Worm (Caenorhabditis elegans) whole organism, L3 larva: Measurements from ENCODE around the gene srlf-16.

Source experiments
- R02D3.7 ChIP-seq: fragments of 150-350 bp; optimal IDR thresholded peaks from 2 replicates; lab custom pipeline; 2014; ENCODE audit warnings: missing biosample characterization, missing genetic modification characterization
- ZK546.5 ChIP-seq: sonication (generic microtip); optimal IDR thresholded peaks from 2 replicates; lab custom pipeline; 2017; ENCODE audit warnings: missing biosample characterization, missing genetic modification characterization
- aly-2 ChIP-seq: fragments of 150-350 bp; optimal IDR thresholded peaks from 2 replicates; lab custom pipeline; 2014; ENCODE audit warnings: missing biosample characterization, missing genetic modification characterization
- ama-1 ChIP-seq: fragments of 150-350 bp; optimal IDR thresholded peaks from 2 replicates; lab custom pipeline; 2018
- ceh-16 ChIP-seq: sonication (generic microtip); optimal IDR thresholded peaks from 2 replicates; lab custom pipeline; 2017; ENCODE audit warnings: missing biosample characterization, missing genetic modification characterization
- ceh-28 ChIP-seq: fragments of 150-350 bp; optimal IDR thresholded peaks from 2 replicates; lab custom pipeline; 2014; ENCODE audit warnings: missing biosample characterization, missing genetic modification reagents, missing genetic modification characterization
- daf-12 ChIP-seq: fragments of 150-350 bp; optimal IDR thresholded peaks from 2 replicates; lab custom pipeline; 2014; ENCODE audit warnings: missing biosample characterization, missing genetic modification reagents, missing genetic modification characterization
- egl-5 ChIP-seq: fragments of 150-350 bp; optimal IDR thresholded peaks from 2 replicates; lab custom pipeline; 2017; ENCODE audit warnings: missing biosample characterization, missing genetic modification reagents, missing genetic modification characterization, inconsistent platforms
- elt-1 ChIP-seq: fragments of 150-350 bp; optimal IDR thresholded peaks from 2 replicates; lab custom pipeline; 2014; ENCODE audit warnings: missing biosample characterization, missing genetic modification characterization
- elt-2 ChIP-seq: sonication (generic microtip); optimal IDR thresholded peaks from 2 replicates; lab custom pipeline; 2016; ENCODE audit warnings: missing genetic modification reagents, mild to moderate bottlenecking, missing genetic modification characterization, missing compliant biosample characterization
- elt-3 ChIP-seq, 3 experiments: fragments of 150-350 bp in 1 of 3; sonication (generic microtip) in 2 of 3; optimal IDR thresholded peaks; 2 replicates in 2 of 3; 4 replicates in 1 of 3; lab custom pipeline; 2014 to 2017; ENCODE audit warnings: missing biosample characterization in 3 of 3, missing genetic modification characterization in 3 of 3
- eor-1 ChIP-seq, 2 experiments: fragments of 150-350 bp; optimal IDR thresholded peaks; 2 replicates each; lab custom pipeline; 2014 to 2018; ENCODE audit warnings: missing biosample characterization in 2 of 2, missing genetic modification characterization in 2 of 2
- fkh-10 ChIP-seq: sonication (generic microtip); optimal IDR thresholded peaks from 2 replicates; lab custom pipeline; 2017; ENCODE audit warnings: missing biosample characterization, missing genetic modification reagents, missing genetic modification characterization
- fkh-2 ChIP-seq: fragments of 150-350 bp; optimal IDR thresholded peaks from 2 replicates; lab custom pipeline; 2014; ENCODE audit warnings: missing biosample characterization, missing genetic modification reagents, missing genetic modification characterization
- fos-1 ChIP-seq: fragments of 150-350 bp; optimal IDR thresholded peaks from 2 replicates; lab custom pipeline; 2014; ENCODE audit warnings: missing biosample characterization, missing genetic modification characterization
- jun-1 ChIP-seq: fragments of 150-350 bp; optimal IDR thresholded peaks from 2 replicates; lab custom pipeline; 2014; ENCODE audit warnings: missing biosample characterization, missing genetic modification reagents, missing genetic modification characterization
- lsy-12 ChIP-seq: sonication (generic microtip); optimal IDR thresholded peaks from 2 replicates; lab custom pipeline; 2016; ENCODE audit warnings: mild to moderate bottlenecking, missing genetic modification characterization, missing compliant biosample characterization
- mml-1 ChIP-seq: fragments of 150-350 bp; sonication (generic microtip); optimal IDR thresholded peaks from 3 replicates; lab custom pipeline; 2014; ENCODE audit warnings: missing biosample characterization, missing genetic modification characterization
- nfya-1 ChIP-seq: sonication (generic microtip); optimal IDR thresholded peaks from 2 replicates; lab custom pipeline; 2017; ENCODE audit warnings: missing genetic modification characterization, mild to moderate bottlenecking, missing compliant biosample characterization, antibody characterized with exemption, moderate library complexity; ENCODE audit not compliant: insufficient read depth
- nhr-12 ChIP-seq: fragments of 150-350 bp; optimal IDR thresholded peaks from 2 replicates; lab custom pipeline; 2014; ENCODE audit warnings: missing biosample characterization, missing genetic modification characterization
- nhr-23 ChIP-seq: fragments of 150-350 bp; optimal IDR thresholded peaks from 2 replicates; lab custom pipeline; 2014; ENCODE audit warnings: missing biosample characterization, missing genetic modification reagents, missing genetic modification characterization
- nhr-25 ChIP-seq: sonication (generic microtip); optimal IDR thresholded peaks from 2 replicates; lab custom pipeline; 2017; ENCODE audit warnings: missing biosample characterization, missing genetic modification characterization
- nhr-43 ChIP-seq: sonication (generic microtip); optimal IDR thresholded peaks from 2 replicates; lab custom pipeline; 2016; ENCODE audit warnings: mild to moderate bottlenecking, missing genetic modification characterization, missing compliant biosample characterization; ENCODE audit not compliant: poor library complexity, severe bottlenecking
- nhr-76 ChIP-seq: fragments of 150-350 bp; sonication (generic microtip); optimal IDR thresholded peaks from 5 replicates; lab custom pipeline; 2014; ENCODE audit warnings: missing biosample characterization, missing genetic modification characterization
- nhr-77 ChIP-seq: fragments of 150-350 bp; optimal IDR thresholded peaks from 2 replicates; lab custom pipeline; 2014; ENCODE audit warnings: missing biosample characterization, missing genetic modification characterization
- pha-4 ChIP-seq: fragments of 150-350 bp; optimal IDR thresholded peaks from 2 replicates; lab custom pipeline; 2014; ENCODE audit warnings: missing biosample characterization, missing genetic modification reagents, missing genetic modification characterization
- sea-2 ChIP-seq: fragments of 150-350 bp; sonication (generic microtip); optimal IDR thresholded peaks from 4 replicates; lab custom pipeline; 2014; ENCODE audit warnings: missing biosample characterization, missing genetic modification reagents, missing genetic modification characterization
- snpc-4 ChIP-seq: fragments of 150-350 bp; optimal IDR thresholded peaks from 2 replicates; lab custom pipeline; 2014; ENCODE audit warnings: missing biosample characterization, missing genetic modification characterization
- tbx-2 ChIP-seq: sonication (generic microtip); optimal IDR thresholded peaks from 2 replicates; lab custom pipeline; 2016; ENCODE audit warnings: mild to moderate bottlenecking, missing genetic modification characterization, missing compliant biosample characterization
- unc-62 ChIP-seq: fragments of 150-350 bp; sonication (generic microtip); optimal IDR thresholded peaks from 4 replicates; lab custom pipeline; 2014; ENCODE audit warnings: missing biosample characterization, missing genetic modification reagents, missing genetic modification characterization
- zag-1 ChIP-seq: fragments of 150-350 bp; optimal IDR thresholded peaks from 2 replicates; lab custom pipeline; 2014; ENCODE audit warnings: missing biosample characterization, missing genetic modification characterization

Gene srlf-16

ce11 chrV:8130812-8131211, 26.2 kb downstream of the srlf-16 start:
- TF ChIP-seq zag-1 (tag; lab: Kevin White, UChicago) (no peak), ama-1 (no peak), jun-1 (tag; lab: Kevin White, UChicago) (no peak), sea-2 (GFP tag; lab: Kevin White, UChicago) (no peak), fkh-2 (tag; lab: Kevin White, UChicago) (no peak), nfya-1 (tag; lab: Kevin White, UChicago) (no peak), nhr-25 (tag; lab: Kevin White, UChicago) (no peak), nhr-43 (tag; lab: Kevin White, UChicago) (no peak), elt-1 (tag; lab: Kevin White, UChicago) (no peak), elt-2 (tag; lab: Kevin White, UChicago) (no peak), eor-1 (tag; optimal IDR thresholded peaks at IDR 0.05; lab: Kevin White, UChicago) (no peak), aly-2 (tag; lab: Kevin White, UChicago) (no peak), ceh-16 (tag; lab: Kevin White, UChicago) (no peak), nhr-12 (no peak), pha-4 (tag; lab: Kevin White, UChicago) (no peak), unc-62 (GFP tag; lab: Kevin White, UChicago) (no peak)

DNA sequence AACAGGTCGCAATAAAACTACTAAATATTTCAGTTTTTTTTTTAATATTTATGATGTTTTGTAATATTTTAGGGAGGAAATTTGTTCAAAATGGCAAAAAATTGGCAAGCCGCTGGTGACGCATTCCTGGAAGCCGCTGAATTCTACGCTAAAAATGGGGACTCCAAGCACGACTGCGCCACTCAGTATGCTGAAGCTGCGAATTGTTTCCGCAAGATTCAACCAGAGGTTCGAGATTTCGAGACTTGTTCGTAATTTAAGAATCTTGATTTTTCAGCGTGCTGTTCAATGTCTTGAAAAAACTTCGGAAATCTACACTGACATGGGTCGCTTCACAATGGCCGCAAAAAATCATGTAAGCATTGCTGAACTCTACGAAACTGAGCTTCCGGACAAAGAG, 27.1 kb downstream of the srlf-16 start:
- no peak for TF ChIP-seq tbx-2 (tag; lab: Kevin White, UChicago)
- TF ChIP-seq ama-1, result peak; percentile 65
- TF ChIP-seq elt-3 (tag; optimal IDR thresholded peaks at IDR 0.05; lab: Kevin White, UChicago), result no peak
- TF ChIP-seq zag-1 (tag; lab: Kevin White, UChicago), result no peak

DNA sequence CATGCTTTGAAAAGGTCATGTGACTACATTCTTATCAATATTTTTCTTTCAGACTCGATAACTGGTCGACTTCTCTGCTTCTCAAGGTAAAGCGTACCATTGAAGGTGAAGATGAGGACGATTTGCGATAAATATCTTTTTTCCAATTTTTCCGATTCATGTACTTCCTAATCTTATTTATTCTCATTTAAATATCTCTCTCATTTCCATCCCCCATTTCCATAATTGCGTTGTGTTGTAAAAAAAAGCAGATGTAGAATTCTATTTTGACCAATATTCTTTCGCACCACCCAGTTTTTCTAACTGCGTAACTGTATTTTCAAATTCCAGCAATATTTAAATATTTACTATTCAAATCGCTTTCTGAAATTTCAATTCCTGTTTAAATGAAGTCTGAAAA, 28.4 kb downstream of the srlf-16 start, which contains the start of gene D1014.4:
Gene D1014.4 (plus strand): TSS at position 301 of the 400 bp plus-strand sequence.
- TF ChIP-seq elt-2 (tag; lab: Kevin White, UChicago) (peak; percentile 34), fkh-10 (no peak)
- TF ChIP-seq, all 47 proteins: peak for 1

DNA sequence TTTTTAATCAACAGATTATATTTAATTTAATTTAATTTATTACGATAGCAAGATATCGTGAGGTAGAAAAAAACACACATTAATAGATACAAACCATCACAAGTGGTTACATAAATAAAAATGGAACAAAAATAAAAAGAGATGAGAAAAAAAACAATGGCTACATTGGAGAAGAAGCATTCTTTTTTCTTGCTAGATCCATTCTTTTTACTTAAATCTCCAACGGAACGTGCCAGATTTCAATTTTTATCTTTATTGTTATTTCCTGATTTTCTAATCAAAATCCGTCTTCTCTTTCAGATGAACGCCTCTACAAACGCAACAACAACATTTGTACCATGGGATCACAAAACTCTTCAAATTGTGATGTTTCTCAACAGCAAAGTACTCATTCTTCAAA, 39.0 kb downstream of the srlf-16 start, which contains the start of gene D1014.2:
Gene D1014.2 (plus strand): TSS at position 301 of the 400 bp plus-strand sequence.
- TF ChIP-seq ceh-28 (no peak), nhr-12 (no peak), nfya-1 (tag; lab: Kevin White, UChicago) (no peak), fos-1 (tag; lab: Kevin White, UChicago) (no peak)

DNA sequence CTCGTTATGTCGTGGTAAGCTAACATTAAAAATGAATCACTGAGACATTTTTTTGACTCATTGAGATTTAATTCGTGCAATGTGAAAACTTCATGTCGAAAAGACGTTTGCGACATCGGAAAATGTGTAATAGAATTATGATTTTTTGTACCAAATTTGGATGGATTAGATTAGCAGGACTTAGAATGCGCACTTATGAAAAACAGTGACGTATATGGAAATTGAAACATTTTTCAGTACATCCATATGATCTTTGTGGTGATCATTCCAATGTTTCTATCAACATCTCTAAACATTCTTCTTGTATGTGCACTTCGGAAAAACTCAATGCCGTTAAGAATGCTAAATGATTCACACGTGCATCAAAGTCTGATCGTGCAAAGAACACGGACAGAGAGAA, 39.9 kb downstream of the srlf-16 start:
- TF ChIP-seq fkh-2 (tag; lab: Kevin White, UChicago) (no peak), sea-2 (GFP tag; lab: Kevin White, UChicago) (no peak), eor-1 (tag; optimal IDR thresholded peaks at IDR 0.05; lab: Kevin White, UChicago) (no peak), elt-3 (tag; optimal IDR thresholded peaks at IDR 0.05; lab: Kevin White, UChicago) (no peak), mml-1 (tag; lab: Kevin White, UChicago) (no peak), pha-4 (tag; lab: Kevin White, UChicago) (no peak), daf-12 (tag; lab: Kevin White, UChicago) (no peak), nfya-1 (tag; lab: Kevin White, UChicago) (no peak), egl-5 (tag; lab: Kevin White, UChicago) (no peak), ama-1 (no peak), nhr-76 (tag; lab: Kevin White, UChicago) (no peak), nhr-77 (tag; lab: Kevin White, UChicago) (no peak), nhr-23 (tag; lab: Kevin White, UChicago) (no peak), tbx-2 (tag; lab: Kevin White, UChicago) (no peak), ceh-28 (no peak), lsy-12 (tag; lab: Kevin White, UChicago) (no peak)

ce11 chrV:8145329-8145728, 40.8 kb downstream of the srlf-16 start, which contains the start of gene D1014.13:
Gene D1014.13, plus strand, starts transcription at chrV:8145629.
- TF ChIP-seq snpc-4 (tag; lab: Kevin White, UChicago) (no peak), nhr-12 (no peak), aly-2 (tag; lab: Kevin White, UChicago) (no peak), R02D3.7 (no peak), nhr-77 (tag; lab: Kevin White, UChicago) (no peak), ZK546.5 (tag; lab: Kevin White, UChicago) (no peak), fos-1 (tag; lab: Kevin White, UChicago) (no peak)
